Worm (Caenorhabditis elegans) whole organism, L1 larva: ENCODE measurements around the gene ifb-1.

Experiments
- aha-1 ChIP-seq: fragments of 150-350 bp; optimal IDR thresholded peaks from 2 replicates; lab custom pipeline; 2014; ENCODE audit warnings: missing biosample characterization, missing genetic modification characterization
- blmp-1 ChIP-seq: fragments of 150-350 bp; optimal IDR thresholded peaks from 2 replicates; lab custom pipeline; 2014; ENCODE audit warnings: missing biosample characterization, missing genetic modification characterization
- ces-1 ChIP-seq: fragments of 150-350 bp; optimal IDR thresholded peaks from 2 replicates; lab custom pipeline; 2014; ENCODE audit warnings: missing biosample characterization, missing genetic modification reagents, missing genetic modification characterization
- jun-1 ChIP-seq: fragments of 150-350 bp; optimal IDR thresholded peaks from 2 replicates; lab custom pipeline; 2014; ENCODE audit warnings: missing biosample characterization, missing genetic modification reagents, missing genetic modification characterization
- lin-15B ChIP-seq: fragments of 150-350 bp; sonication (generic microtip); optimal IDR thresholded peaks from 3 replicates; lab custom pipeline; 2014; ENCODE audit warnings: missing biosample characterization, missing genetic modification characterization
- lsy-2 ChIP-seq, 2 experiments: fragments of 150-350 bp; optimal IDR thresholded peaks; 2 replicates each; lab custom pipeline; 2014; ENCODE audit warnings: missing biosample characterization in 2 of 2, missing genetic modification characterization in 2 of 2
- nhr-237 ChIP-seq: fragments of 150-350 bp; optimal IDR thresholded peaks from 2 replicates; lab custom pipeline; 2014; ENCODE audit warnings: missing biosample characterization, missing genetic modification characterization
- nhr-28 ChIP-seq: fragments of 150-350 bp; optimal IDR thresholded peaks from 2 replicates; lab custom pipeline; 2014; ENCODE audit warnings: missing biosample characterization, missing genetic modification characterization
- skn-1 ChIP-seq: fragments of 150-350 bp; optimal IDR thresholded peaks from 2 replicates; lab custom pipeline; 2014; ENCODE audit warnings: missing biosample characterization, missing genetic modification characterization
- unc-62 ChIP-seq: fragments of 150-350 bp; optimal IDR thresholded peaks from 2 replicates; lab custom pipeline; 2014; ENCODE audit warnings: missing biosample characterization, missing genetic modification reagents, missing genetic modification characterization
- zag-1 ChIP-seq: fragments of 150-350 bp; optimal IDR thresholded peaks from 2 replicates; lab custom pipeline; 2014; ENCODE audit warnings: missing biosample characterization, missing genetic modification characterization
- ztf-11 ChIP-seq, 2 experiments: sonication (generic microtip); optimal IDR thresholded peaks; 2 replicates each; lab custom pipeline; 2016 to 2017; ENCODE audit warnings: missing genetic modification characterization in 2 of 2, missing biosample characterization in 1 of 2, missing compliant biosample characterization in 1 of 2
- ztf-4 ChIP-seq: fragments of 150-350 bp; optimal IDR thresholded peaks from 2 replicates; lab custom pipeline; 2014; ENCODE audit warnings: missing biosample characterization, missing genetic modification characterization

DNA sequence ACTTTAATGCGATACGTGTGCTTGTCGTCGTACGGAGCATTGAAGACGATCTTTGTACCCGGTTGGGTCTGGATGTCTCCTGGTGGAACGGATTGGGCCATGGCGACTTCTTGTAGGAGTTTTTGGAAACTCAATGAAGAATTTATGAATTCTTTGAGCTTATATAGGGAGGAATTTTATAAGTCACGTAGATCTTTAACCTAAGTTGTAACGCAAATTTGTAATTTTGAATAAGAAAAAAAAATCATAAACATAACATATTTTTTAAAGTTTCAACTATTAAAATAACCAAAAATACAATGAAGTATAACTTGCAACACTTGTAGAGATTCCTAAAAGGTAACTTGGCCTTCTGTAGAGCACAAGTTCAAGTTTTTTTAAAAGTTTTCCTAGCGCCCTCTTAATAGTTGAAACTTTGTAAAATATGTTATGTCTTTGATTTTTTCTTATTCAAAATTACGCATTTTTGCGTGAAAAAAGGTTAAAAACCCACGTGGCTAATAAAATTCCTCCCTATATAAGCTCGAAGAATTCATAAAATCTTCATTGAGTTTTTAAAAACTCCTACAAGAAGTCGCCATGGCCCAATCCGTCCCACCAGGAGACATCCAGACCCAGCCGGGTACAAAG lies 32.0 kb downstream of the ifb-1 start, which contains the start of the genes msp-63 and msp-142:
- TF ChIP-seq skn-1: no peak
- TF ChIP-seq ztf-11 (tag; optimal IDR thresholded peaks at IDR 0.05; lab: Kevin White, UChicago): no peak
- no peak for TF ChIP-seq zag-1 (tag; lab: Kevin White, UChicago)
- no peak for TF ChIP-seq ces-1 (GFP tag; lab: Kevin White, UChicago)
- no peak for TF ChIP-seq nhr-28 (tag; lab: Kevin White, UChicago)
- no peak for TF ChIP-seq lsy-2 (tag; optimal IDR thresholded peaks at IDR 0.05; lab: Kevin White, UChicago)
- no peak for TF ChIP-seq blmp-1 (tag; lab: Kevin White, UChicago)
- TF ChIP-seq jun-1 (tag; lab: Kevin White, UChicago): no peak
- TF ChIP-seq ztf-4: no peak
- no peak for TF ChIP-seq aha-1 (tag; lab: Kevin White, UChicago)
- no peak for TF ChIP-seq lin-15B (tag; lab: Kevin White, UChicago)
- no peak for TF ChIP-seq unc-62
- no peak for TF ChIP-seq nhr-237 (tag; lab: Kevin White, UChicago)
